Fruit fly (Drosophila melanogaster) whole organism, embryonic: ENCODE data around the gene Sil1.
A peak's percentile ranks its signal among the peaks of the same experiment; 100 is the strongest.

ENCODE experiments used
- ATbp ChIP-seq: fragments of 200-800 bp; sonication (Bioruptor generic); optimal IDR thresholded peaks from 2 replicates; lab custom pipeline; 2017; ENCODE audit warnings: missing biosample characterization, mild to moderate bottlenecking, missing genetic modification characterization, missing genetic modification reagents
- Atf-2 ChIP-seq: fragments of 200-800 bp; sonication (Bioruptor generic); optimal IDR thresholded peaks from 2 replicates; lab custom pipeline; 2016; ENCODE audit warnings: missing biosample characterization, missing genetic modification characterization
- B-H2 ChIP-seq: fragments of 200-800 bp; sonication (Bioruptor generic); optimal IDR thresholded peaks from 2 replicates; lab custom pipeline; 2018; ENCODE audit warnings: missing biosample characterization, mild to moderate bottlenecking, missing genetic modification characterization
- CG11696 ChIP-seq: fragments of 200-800 bp; sonication (Bioruptor generic); IDR thresholded peaks from 2 replicates; pipeline ENCODE4 v1.3.6; 2022; ENCODE audit warnings: missing biosample characterization, missing genetic modification characterization
- CG12236 ChIP-seq: fragments of 200-800 bp; sonication (Bioruptor generic); optimal IDR thresholded peaks from 2 replicates; lab custom pipeline; 2016; ENCODE audit warnings: missing biosample characterization, missing genetic modification characterization
- CG12659 ChIP-seq: fragments of 200-800 bp; sonication (Bioruptor generic); optimal IDR thresholded peaks from 3 replicates; lab custom pipeline; 2017; ENCODE audit warnings: mild to moderate bottlenecking, missing biosample characterization, missing genetic modification reagents, missing genetic modification characterization
- CG15269 ChIP-seq: fragments of 200-800 bp; sonication (Bioruptor generic); optimal IDR thresholded peaks from 2 replicates; lab custom pipeline; 2018; ENCODE audit warnings: missing biosample characterization, mild to moderate bottlenecking, missing genetic modification characterization, moderate library complexity
- CG16863 ChIP-seq: fragments of 200-800 bp; sonication (Bioruptor generic); optimal IDR thresholded peaks from 3 replicates; lab custom pipeline; 2016; ENCODE audit warnings: missing biosample characterization, missing genetic modification characterization
- CG17568 ChIP-seq: fragments of 200-800 bp; sonication (Bioruptor generic); optimal IDR thresholded peaks from 2 replicates; lab custom pipeline; 2018; ENCODE audit warnings: missing biosample characterization, mild to moderate bottlenecking, missing genetic modification characterization, moderate library complexity
- CG17829 ChIP-seq: fragments of 200-800 bp; optimal IDR thresholded peaks from 2 replicates; lab custom pipeline; 2019; ENCODE audit warnings: missing biosample characterization, mild to moderate bottlenecking, missing genetic modification characterization, moderate library complexity
- CG2120 ChIP-seq: fragments of 200-800 bp; sonication (Bioruptor generic); optimal IDR thresholded peaks from 3 replicates; lab custom pipeline; 2016; ENCODE audit warnings: missing biosample characterization, missing genetic modification characterization
- CG30020 ChIP-seq: fragments of 200-800 bp; optimal IDR thresholded peaks from 2 replicates; lab custom pipeline; 2019; ENCODE audit warnings: missing biosample characterization, mild to moderate bottlenecking, missing genetic modification characterization, moderate library complexity
- CG30431 ChIP-seq: fragments of 200-800 bp; sonication (Bioruptor generic); optimal IDR thresholded peaks from 2 replicates; lab custom pipeline; 2017; ENCODE audit warnings: missing biosample characterization, missing genetic modification characterization
- CG31388 ChIP-seq: fragments of 200-800 bp; sonication (Bioruptor generic); optimal IDR thresholded peaks from 2 replicates; lab custom pipeline; 2016; ENCODE audit warnings: missing biosample characterization, missing genetic modification characterization
- CG3995 ChIP-seq: fragments of 200-800 bp; sonication (Bioruptor generic); optimal IDR thresholded peaks from 3 replicates; lab custom pipeline; 2016; ENCODE audit warnings: missing biosample characterization, missing genetic modification characterization
- CG4730 ChIP-seq: fragments of 200-800 bp; sonication (Bioruptor generic); IDR thresholded peaks from 2 replicates; pipeline ENCODE4 v1.3.6; 2022; ENCODE audit warnings: missing biosample characterization, missing genetic modification characterization
- CG6683 ChIP-seq: fragments of 200-800 bp; sonication (Bioruptor generic); optimal IDR thresholded peaks from 2 replicates; lab custom pipeline; 2017; ENCODE audit warnings: missing biosample characterization, mild to moderate bottlenecking, missing genetic modification characterization, missing genetic modification reagents
- CG6791 ChIP-seq: fragments of 200-800 bp; sonication (Bioruptor generic); IDR thresholded peaks from 3 replicates; pipeline ENCODE4 v1.3.6; 2022; ENCODE audit warnings: missing biosample characterization, missing genetic modification characterization; ENCODE audit not compliant: partially characterized antibody
- CG8359 ChIP-seq: fragments of 200-800 bp; sonication (Bioruptor generic); optimal IDR thresholded peaks from 2 replicates; lab custom pipeline; 2017; ENCODE audit warnings: missing biosample characterization, mild to moderate bottlenecking, missing genetic modification characterization, borderline replicate concordance
- CG8388 ChIP-seq: fragments of 200-800 bp; sonication (Bioruptor generic); optimal IDR thresholded peaks from 2 replicates; lab custom pipeline; 2019; ENCODE audit warnings: missing biosample characterization, mild to moderate bottlenecking, missing genetic modification characterization, moderate library complexity
- CG8924 ChIP-seq: fragments of 200-800 bp; optimal IDR thresholded peaks from 3 replicates; lab custom pipeline; 2019; ENCODE audit warnings: missing biosample characterization, mild to moderate bottlenecking, missing genetic modification characterization, moderate library complexity
- CkIIα-i1 ChIP-seq: fragments of 200-800 bp; sonication (Bioruptor generic); IDR thresholded peaks from 2 replicates; pipeline ENCODE4 v1.3.6; 2022; ENCODE audit warnings: missing biosample characterization, missing genetic modification characterization
- Dp ChIP-seq: fragments of 200-800 bp; sonication (Bioruptor generic); optimal IDR thresholded peaks from 2 replicates; lab custom pipeline; 2018; ENCODE audit warnings: missing biosample characterization, mild to moderate bottlenecking, missing genetic modification characterization, moderate library complexity
- HLH4C ChIP-seq: fragments of 200-800 bp; sonication (Bioruptor generic); IDR thresholded peaks from 3 replicates; pipeline ENCODE4 v1.3.6; 2022; ENCODE audit warnings: missing biosample characterization, missing genetic modification characterization; ENCODE audit not compliant: partially characterized antibody
- Oli ChIP-seq: fragments of 200-800 bp; sonication (Bioruptor generic); optimal IDR thresholded peaks from 2 replicates; lab custom pipeline; 2018; ENCODE audit warnings: missing biosample characterization, mild to moderate bottlenecking, missing genetic modification characterization, moderate library complexity
- Sry-β ChIP-seq: fragments of 200-800 bp; sonication (Bioruptor generic); optimal IDR thresholded peaks from 2 replicates; lab custom pipeline; 2018; ENCODE audit warnings: missing biosample characterization, mild to moderate bottlenecking, missing genetic modification characterization, moderate library complexity
- TFAM ChIP-seq: fragments of 200-800 bp; sonication (Bioruptor generic); optimal IDR thresholded peaks from 2 replicates; lab custom pipeline; 2017; ENCODE audit warnings: missing biosample characterization, missing genetic modification characterization, inconsistent platforms
- aop ChIP-seq: fragments of 200-800 bp; sonication (Bioruptor generic); IDR thresholded peaks from 2 replicates; pipeline ENCODE4 v1.3.6; 2022; ENCODE audit warnings: missing biosample characterization, missing genetic modification characterization
- cas ChIP-seq: fragments of 200-800 bp; sonication (Bioruptor generic); IDR thresholded peaks from 2 replicates; pipeline ENCODE4 v1.3.6; 2022; ENCODE audit warnings: missing biosample characterization, missing genetic modification characterization
- chinmo ChIP-seq: fragments of 200-800 bp; sonication (Bioruptor generic); IDR thresholded peaks from 4 replicates; pipeline ENCODE4 v1.3.6; 2022; ENCODE audit warnings: missing biosample characterization, missing genetic modification characterization; ENCODE audit not compliant: partially characterized antibody
- da ChIP-seq: fragments of 200-800 bp; sonication (Bioruptor generic); optimal IDR thresholded peaks from 2 replicates; lab custom pipeline; 2016; ENCODE audit warnings: missing biosample characterization, missing genetic modification characterization
- dpn ChIP-seq, 2 experiments: fragments of 200-800 bp; sonication (Bioruptor generic); optimal IDR thresholded peaks; 3 replicates each; lab custom pipeline; 2016; ENCODE audit warnings: missing biosample characterization in 2 of 2, missing genetic modification characterization in 2 of 2
- fd102C ChIP-seq: fragments of 200-800 bp; sonication (Bioruptor generic); optimal IDR thresholded peaks from 2 replicates; lab custom pipeline; 2018; ENCODE audit warnings: missing biosample characterization, mild to moderate bottlenecking, missing genetic modification characterization, moderate library complexity
- gt ChIP-seq: fragments of 200-800 bp; sonication (Bioruptor generic); IDR thresholded peaks from 2 replicates; pipeline ENCODE4 v1.3.6; 2022; ENCODE audit warnings: missing biosample characterization, missing genetic modification characterization
- hth ChIP-seq: fragments of >200 bp; optimal IDR thresholded peaks from 2 replicates; lab custom pipeline; 2017; ENCODE audit warnings: inconsistent platforms
- jing ChIP-seq: fragments of 200-800 bp; sonication (Bioruptor generic); optimal IDR thresholded peaks from 2 replicates; lab custom pipeline; 2018; ENCODE audit warnings: missing biosample characterization, mild to moderate bottlenecking, missing genetic modification characterization
- lov ChIP-seq, 2 experiments: fragments of 200-800 bp in 1 of 2; fragments of >200 bp in 1 of 2; sonication (Bioruptor generic) in 1 of 2; IDR thresholded peaks in 1 of 2; optimal IDR thresholded peaks in 1 of 2; 2 replicates in 1 of 2; 3 replicates in 1 of 2; pipeline versions ENCODE4 v1.3.6 to Lab custom; 2017 to 2022; ENCODE audit warnings: missing biosample characterization in 1 of 2, missing genetic modification characterization in 1 of 2
- oc ChIP-seq: fragments of 200-800 bp; sonication (Bioruptor generic); optimal IDR thresholded peaks from 2 replicates; lab custom pipeline; 2018; ENCODE audit warnings: missing biosample characterization, mild to moderate bottlenecking, missing genetic modification characterization, moderate library complexity
- pnt ChIP-seq: fragments of 200-800 bp; sonication (Bioruptor generic); optimal IDR thresholded peaks from 3 replicates; lab custom pipeline; 2016; ENCODE audit warnings: missing biosample characterization, missing genetic modification characterization
- pzg ChIP-seq: fragments of 200-800 bp; sonication (Bioruptor generic); optimal IDR thresholded peaks from 3 replicates; lab custom pipeline; 2018; ENCODE audit warnings: missing biosample characterization, mild to moderate bottlenecking, missing genetic modification characterization, moderate library complexity
- rib ChIP-seq: fragments of 200-800 bp; sonication (Bioruptor generic); IDR thresholded peaks from 2 replicates; pipeline ENCODE4 v1.3.6; 2022; ENCODE audit warnings: missing biosample characterization, missing genetic modification characterization
- scrt ChIP-seq: fragments of 200-800 bp; sonication (Bioruptor generic); optimal IDR thresholded peaks from 2 replicates; lab custom pipeline; 2018; ENCODE audit warnings: missing biosample characterization, mild to moderate bottlenecking, missing genetic modification characterization, moderate library complexity
- seq ChIP-seq: fragments of 200-800 bp; sonication (Bioruptor generic); IDR thresholded peaks from 2 replicates; pipeline ENCODE4 v1.3.6; 2022; ENCODE audit warnings: missing biosample characterization, missing genetic modification characterization
- usp ChIP-seq: fragments of >200 bp; optimal IDR thresholded peaks from 2 replicates; lab custom pipeline; 2017; ENCODE audit warnings: missing biosample characterization, missing genetic modification characterization
- wek ChIP-seq: fragments of 200-800 bp; sonication (Bioruptor generic); optimal IDR thresholded peaks from 3 replicates; lab custom pipeline; 2018; ENCODE audit warnings: missing biosample characterization, mild to moderate bottlenecking, missing genetic modification characterization, moderate library complexity
- zen ChIP-seq: fragments of 200-800 bp; sonication (Bioruptor generic); optimal IDR thresholded peaks from 3 replicates; lab custom pipeline; 2018; ENCODE audit warnings: missing biosample characterization, mild to moderate bottlenecking, missing genetic modification characterization, moderate library complexity
- zf30C ChIP-seq: fragments of 200-800 bp; sonication (Bioruptor generic); optimal IDR thresholded peaks from 3 replicates; lab custom pipeline; 2018; ENCODE audit warnings: missing biosample characterization, mild to moderate bottlenecking, missing genetic modification characterization
- zfh1 ChIP-seq: fragments of 200-800 bp; sonication (Bioruptor generic); IDR thresholded peaks from 3 replicates; pipeline ENCODE4 v1.3.6; 2022; ENCODE audit warnings: missing biosample characterization, missing genetic modification characterization
- zfh2 ChIP-seq: fragments of 200-800 bp; sonication (Bioruptor generic); optimal IDR thresholded peaks from 2 replicates; lab custom pipeline; 2016; ENCODE audit warnings: missing biosample characterization, missing genetic modification characterization

Gene Sil1

DNA sequence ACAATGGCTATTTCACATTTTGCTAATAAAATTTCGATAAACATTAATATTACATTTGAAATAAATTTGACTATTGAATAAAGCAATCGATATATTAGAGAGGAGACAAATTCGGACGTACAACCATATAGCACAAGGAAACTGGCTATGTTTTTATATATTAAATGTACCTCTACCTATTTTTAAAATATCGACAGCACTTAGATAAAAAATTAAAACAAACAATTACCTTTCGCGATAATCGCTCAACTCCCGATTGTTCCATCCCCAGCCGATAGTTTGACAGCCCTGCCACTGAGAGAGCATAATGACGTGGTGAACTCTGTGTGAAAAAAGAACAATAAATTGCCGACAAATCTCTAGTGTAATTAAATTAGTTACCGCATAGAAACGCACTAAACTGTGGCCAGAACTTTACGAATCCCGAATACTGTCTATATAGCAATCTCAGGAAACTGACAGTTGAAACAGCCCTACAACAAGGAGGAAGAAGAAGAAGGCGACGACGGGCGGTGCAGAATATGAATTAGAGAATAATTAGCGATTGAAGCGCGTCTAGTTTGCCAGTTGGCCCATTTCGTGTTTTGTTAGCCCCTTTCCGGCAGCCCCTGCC lies 23.4 kb upstream of the Sil1 start, which contains the start of gene CG11857 (continued):
- TF ChIP-seq gt = peak; percentile 98
- peak; percentile 99 for TF ChIP-seq zen (tag; lab: Kevin White, UChicago)
- TF ChIP-seq CG2120 (GFP tag; lab: Kevin White, UChicago) = peak; percentile 99
- peak; percentile 73 for TF ChIP-seq TFAM
- peak; percentile 97 for TF ChIP-seq Atf-2 (GFP tag; lab: Kevin White, UChicago)
- TF ChIP-seq usp (GFP tag; lab: Kevin White, UChicago) = no peak
- TF ChIP-seq seq = peak; percentile 97
- peak; percentile 94 for TF ChIP-seq CG12236 (GFP tag; lab: Kevin White, UChicago)
- TF ChIP-seq CG12659 = peak; percentile 99
- peak; percentile 92 for TF ChIP-seq ATbp
- TF ChIP-seq Oli (tag; lab: Kevin White, UChicago) = peak; percentile 96
- TF ChIP-seq rib (GFP tag; lab: Robert Waterston, UW) = peak; percentile 99
- TF ChIP-seq aop (GFP tag; lab: Robert Waterston, UW) = peak; percentile 96
- peak; percentile 98 to 99 for TF ChIP-seq dpn (GFP tag; optimal IDR thresholded peaks at IDR 0.05; lab: Kevin White, UChicago)
- TF ChIP-seq chinmo (GFP tag; lab: Robert Waterston, UW) = peak; percentile 98
- TF ChIP-seq wek (GFP tag; lab: Kevin White, UChicago) = peak; percentile 79
- peak; percentile 98 for TF ChIP-seq cas
- TF ChIP-seq scrt (GFP tag; lab: Kevin White, UChicago) = peak; percentile 87
- TF ChIP-seq CG8388 (GFP tag; lab: Kevin White, UChicago) = peak; percentile 95
- TF ChIP-seq B-H2 (GFP tag; lab: Kevin White, UChicago) = peak; percentile 98
- TF ChIP-seq CG3995 (GFP tag; lab: Kevin White, UChicago) = peak; percentile 82
- peak; percentile 89 for TF ChIP-seq pzg (GFP tag; lab: Kevin White, UChicago)
- TF ChIP-seq zfh2 = peak; percentile 99
- TF ChIP-seq da (GFP tag; lab: Kevin White, UChicago) = peak; percentile 95
- TF ChIP-seq fd102C (GFP tag; lab: Kevin White, UChicago) = peak; percentile 79
- TF ChIP-seq zfh1 (GFP tag; lab: Robert Waterston, UW) = peak; percentile 99
- TF ChIP-seq HLH4C (GFP tag; lab: Robert Waterston, UW) = peak; percentile 99
- TF ChIP-seq jing (GFP tag; lab: Kevin White, UChicago) = peak; percentile 94
- TF ChIP-seq zf30C (GFP tag; lab: Kevin White, UChicago) = peak; percentile 27
- TF ChIP-seq CG6683 (GFP tag; lab: Kevin White, UChicago) = peak; percentile 87
- TF ChIP-seq pnt (GFP tag; lab: Kevin White, UChicago) = peak; percentile 97
- TF ChIP-seq CG16863 (GFP tag; lab: Kevin White, UChicago) = peak; percentile 96
- peak; percentile 98 for TF ChIP-seq CG8924
- TF ChIP-seq Sry-β (GFP tag; lab: Kevin White, UChicago) = peak; percentile 78
- TF ChIP-seq CG30020 (tag; lab: Kevin White, UChicago) = peak; percentile 92
- TF ChIP-seq CG17829 = peak; percentile 98
- no peak for TF ChIP-seq lov (optimal IDR thresholded peaks at IDR 0.05; lab: Kevin White, UChicago)
- TF ChIP-seq lov (GFP tag; IDR thresholded peaks at IDR 0.05; lab: Robert Waterston, UW) = peak; percentile 98
- TF ChIP-seq oc (tag; lab: Kevin White, UChicago) = peak; percentile 94
- peak; percentile 97 for TF ChIP-seq CG31388 (GFP tag; lab: Kevin White, UChicago)
- TF ChIP-seq CG4730 (GFP tag; lab: Robert Waterston, UW) = peak; percentile 99
- TF ChIP-seq hth = no peak
- TF ChIP-seq CG30431 (GFP tag; lab: Kevin White, UChicago) = peak; percentile 97
- TF ChIP-seq CG15269 (tag; lab: Kevin White, UChicago) = peak; percentile 97
- TF ChIP-seq CG6791 (GFP tag; lab: Robert Waterston, UW) = peak; percentile 98
- TF ChIP-seq CG17568 (GFP tag; lab: Kevin White, UChicago) = no peak
- TF ChIP-seq Dp (GFP tag; lab: Kevin White, UChicago) = peak; percentile 65
- TF ChIP-seq CkIIα-i1 = peak; percentile 90
- TF ChIP-seq CG8359 (GFP tag; lab: Kevin White, UChicago) = peak; percentile 87
- peak; percentile 89 for TF ChIP-seq CG11696 (GFP tag; lab: Robert Waterston, UW)
